Fruit fly (Drosophila melanogaster): ENCODE data around the gene tant.
A peak's percentile ranks its signal among the peaks of the same experiment; 100 is the strongest.

tant gene

DNA sequence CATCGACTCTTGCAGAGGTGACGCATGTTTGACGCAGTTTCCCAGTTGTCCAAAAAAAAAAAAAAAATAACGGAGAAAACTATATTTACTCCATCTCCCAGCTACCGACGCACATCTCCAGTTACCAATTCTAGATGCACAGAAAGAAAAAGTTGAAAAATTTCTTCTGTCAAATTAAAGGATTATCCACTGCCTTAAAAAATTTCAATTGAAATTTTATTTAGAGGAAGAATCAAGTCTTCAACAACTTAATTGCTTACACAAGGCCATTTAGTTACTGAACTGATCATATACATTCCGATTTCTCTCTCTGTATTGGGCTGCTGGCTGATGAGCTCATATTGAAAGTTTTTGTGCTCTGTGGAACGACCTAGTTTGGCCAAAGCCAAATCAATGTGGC, 31.1 kb downstream of the tant start (continued):
- TF ChIP-seq CG2678 (tag; optimal IDR thresholded peaks at IDR 0.05) (peak; percentile 50), CG10543 (GFP tag; optimal IDR thresholded peaks at IDR 0.05) (no peak), CG15601 (tag; optimal IDR thresholded peaks at IDR 0.05) (no peak), CG33557 (GFP tag; optimal IDR thresholded peaks at IDR 0.05) (no peak), CG30403 (GFP tag; optimal IDR thresholded peaks at IDR 0.05) (peak; percentile 47), gem (tag; optimal IDR thresholded peaks at IDR 0.05) (peak; percentile 70), Dref (GFP tag; IDR thresholded peaks at IDR 0.05) (no peak), chn (GFP tag; optimal IDR thresholded peaks at IDR 0.05) (no peak), CG16813 (GFP tag; IDR thresholded peaks at IDR 0.05; ENCODE audit: partially characterized antibody) (no peak), CG13287 (GFP tag; IDR thresholded peaks at IDR 0.05; ENCODE audit: partially characterized antibody) (no peak), CG17328 (GFP tag; IDR thresholded peaks at IDR 0.05) (0 out of 2 replicates have a peak, but pooled peaks have one; percentile 43), pfk (GFP tag; optimal IDR thresholded peaks at IDR 0.05) (no peak), usp (GFP tag; optimal IDR thresholded peaks at IDR 0.05) (no peak), Rx (GFP tag; IDR thresholded peaks at IDR 0.05) (no peak), CG14014 (GFP tag; IDR thresholded peaks at IDR 0.05) (no peak), CG7745 (tag; optimal IDR thresholded peaks at IDR 0.05) (no peak), gsb-n (tag; optimal IDR thresholded peaks at IDR 0.05) (no peak), dmrt11E (tag; optimal IDR thresholded peaks at IDR 0.05) (no peak), gfzf (GFP tag; optimal IDR thresholded peaks at IDR 0.05) (no peak), eve (GFP tag; optimal IDR thresholded peaks at IDR 0.05) (no peak), CG4617 (GFP tag; optimal IDR thresholded peaks at IDR 0.05; ENCODE audit: borderline replicate concordance) (no peak), CG7372 (GFP tag; IDR thresholded peaks at IDR 0.05) (no peak), Xbp1 (GFP tag; optimal IDR thresholded peaks at IDR 0.05) (peak; percentile 36), nau (GFP tag; optimal IDR thresholded peaks at IDR 0.05) (no peak), CG31441 (GFP tag; IDR thresholded peaks at IDR 0.05) (0 out of 2 replicates have a peak, but pooled peaks have one; percentile 11), Vsx1 (GFP tag; optimal IDR thresholded peaks at IDR 0.05) (no peak), org-1 (GFP tag; optimal IDR thresholded peaks at IDR 0.05) (peak; percentile 10), CG13424 (tag; optimal IDR thresholded peaks at IDR 0.05) (peak; percentile 46), Sin3A (optimal IDR thresholded peaks at IDR 0.05) (no peak), CG34224 (GFP tag; IDR thresholded peaks at IDR 0.05; ENCODE audit: partially characterized antibody) (no peak), rib (GFP tag; IDR thresholded peaks at IDR 0.05) (no peak), CG12219 (GFP tag; optimal IDR thresholded peaks at IDR 0.05) (no peak), Hr51 (GFP tag; optimal IDR thresholded peaks at IDR 0.05) (peak in 1 of 2 experiments; percentile 34), ewg (GFP tag; optimal IDR thresholded peaks at IDR 0.05) (no peak), toy (GFP tag; IDR thresholded peaks at IDR 0.05) (no peak), CG11695 (GFP tag; IDR thresholded peaks at IDR 0.05) (no peak), trh (GFP tag; optimal IDR thresholded peaks at IDR 0.05) (no peak), CG6683 (GFP tag; optimal IDR thresholded peaks at IDR 0.05) (no peak), CG17829 (tag; optimal IDR thresholded peaks at IDR 0.05) (no peak), sim (GFP tag; IDR thresholded peaks at IDR 0.05) (no peak), jigr1 (GFP tag; IDR thresholded peaks at IDR 0.05) (no peak), Hmx (GFP tag; optimal IDR thresholded peaks at IDR 0.05) (no peak), Oli (tag; optimal IDR thresholded peaks at IDR 0.05) (peak; percentile 17), CG15696 (tag; optimal IDR thresholded peaks at IDR 0.05) (no peak), tin (GFP tag; optimal IDR thresholded peaks at IDR 0.05) (no peak), bsh (GFP tag; optimal IDR thresholded peaks at IDR 0.05) (peak in 1 of 2 experiments; percentile 55), sr (GFP tag; IDR thresholded peaks at IDR 0.05) (no peak), CG12391 (tag; optimal IDR thresholded peaks at IDR 0.05) (peak; percentile 27), CG11560 (tag; IDR thresholded peaks at IDR 0.05) (no peak), CG6689 (GFP tag; IDR thresholded peaks at IDR 0.05) (no peak), CG15269 (tag; optimal IDR thresholded peaks at IDR 0.05) (peak; percentile 41)

Data from whole organism, embryonic.